Fruit fly (Drosophila melanogaster) whole organism, wandering third instar larva: Measurements from ENCODE around the gene CG3744.

Experiments used
- Abd-B ChIP-seq: fragments of >200 bp; optimal IDR thresholded peaks from 2 replicates; lab custom pipeline; 2017; ENCODE audit warnings: missing biosample characterization, missing genetic modification characterization
- CG32264 ChIP-seq: fragments of 200-800 bp; sonication (Bioruptor generic); optimal IDR thresholded peaks from 2 replicates; lab custom pipeline; 2016; ENCODE audit warnings: missing biosample characterization, missing genetic modification characterization
- CG9705 ChIP-seq: fragments of 200-800 bp; sonication (Bioruptor generic); optimal IDR thresholded peaks from 2 replicates; lab custom pipeline; 2018; ENCODE audit warnings: missing biosample characterization, mild to moderate bottlenecking, missing genetic modification characterization
- CrebA ChIP-seq: fragments of 200-800 bp; sonication (Bioruptor generic); optimal IDR thresholded peaks from 2 replicates; lab custom pipeline; 2016; ENCODE audit warnings: missing biosample characterization, mild to moderate bottlenecking, missing genetic modification characterization, borderline replicate concordance
- Dfd ChIP-seq: fragments of >200 bp; optimal IDR thresholded peaks from 2 replicates; lab custom pipeline; 2017; ENCODE audit warnings: missing biosample characterization, missing genetic modification characterization
- Dif ChIP-seq: fragments of 200-275, 200-300 bp; sonication (Bioruptor generic); optimal IDR thresholded peaks from 2 replicates; lab custom pipeline; 2018; ENCODE audit warnings: missing biosample characterization, missing genetic modification characterization; ENCODE audit not compliant: partially characterized antibody
- GATAd ChIP-seq: sonication (Bioruptor generic); optimal IDR thresholded peaks from 2 replicates; lab custom pipeline; 2016; ENCODE audit warnings: missing biosample characterization, missing genetic modification characterization
- HLH106 ChIP-seq: fragments of 200-800 bp; optimal IDR thresholded peaks from 3 replicates; lab custom pipeline; 2019; ENCODE audit warnings: missing biosample characterization, mild to moderate bottlenecking, missing genetic modification characterization, moderate library complexity
- Hnf4 ChIP-seq: fragments of 200-800 bp; sonication (Bioruptor generic); optimal IDR thresholded peaks from 2 replicates; lab custom pipeline; 2016; ENCODE audit warnings: missing biosample characterization, mild to moderate bottlenecking, missing genetic modification characterization
- Hr78 ChIP-seq: fragments of >200 bp; optimal IDR thresholded peaks from 2 replicates; lab custom pipeline; 2017; ENCODE audit warnings: missing biosample characterization, missing genetic modification characterization
- Hr83 ChIP-seq: fragments of 200-300 bp; sonication (Bioruptor generic); optimal IDR thresholded peaks from 2 replicates; lab custom pipeline; 2016; ENCODE audit warnings: missing biosample characterization, mild to moderate bottlenecking, missing genetic modification characterization, moderate library complexity; ENCODE audit not compliant: poor library complexity, severe bottlenecking
- Jra ChIP-seq: sonication (Bioruptor generic); optimal IDR thresholded peaks from 2 replicates; lab custom pipeline; 2016; ENCODE audit warnings: missing biosample characterization, missing genetic modification characterization
- Mio ChIP-seq: sonication (Bioruptor generic); optimal IDR thresholded peaks from 2 replicates; lab custom pipeline; 2016; ENCODE audit warnings: missing biosample characterization, missing genetic modification characterization
- Myc ChIP-seq: fragments of >200 bp; optimal IDR thresholded peaks from 2 replicates; lab custom pipeline; 2017
- N ChIP-seq: fragments of >200 bp; optimal IDR thresholded peaks from 2 replicates; lab custom pipeline; 2018; ENCODE audit warnings: missing biosample characterization, missing external identifiers, missing genetic modification characterization
- OdsH ChIP-seq: fragments of 200-800 bp; sonication (Bioruptor generic); optimal IDR thresholded peaks from 2 replicates; lab custom pipeline; 2016; ENCODE audit warnings: missing biosample characterization, mild to moderate bottlenecking, missing genetic modification characterization
- Rel ChIP-seq, 2 experiments: fragments of 200-800 bp; sonication (Bioruptor generic) in 1 of 2; optimal IDR thresholded peaks; 2 replicates in 1 of 2; 3 replicates in 1 of 2; lab custom pipeline; 2016 to 2019; ENCODE audit warnings: mild to moderate bottlenecking in 2 of 2, missing biosample characterization in 2 of 2, missing genetic modification characterization in 2 of 2, moderate library complexity in 1 of 2
- Vsx2 ChIP-seq: fragments of 200-300, 225-300 bp; sonication (Bioruptor generic); optimal IDR thresholded peaks from 2 replicates; lab custom pipeline; 2018; ENCODE audit warnings: missing biosample characterization, missing genetic modification characterization; ENCODE audit not compliant: partially characterized antibody
- br ChIP-seq: fragments of 200-800 bp; sonication (Bioruptor generic); optimal IDR thresholded peaks from 2 replicates; lab custom pipeline; 2016; ENCODE audit warnings: missing biosample characterization, missing genetic modification characterization
- brk ChIP-seq: fragments of 200-800 bp; sonication (Bioruptor generic); optimal IDR thresholded peaks from 2 replicates; lab custom pipeline; 2016; ENCODE audit warnings: missing biosample characterization, mild to moderate bottlenecking, missing genetic modification characterization
- dl ChIP-seq, 2 experiments: fragments of 175-275, 200-275 bp in 1 of 2; fragments of 200-275 bp in 1 of 2; sonication (Bioruptor generic); optimal IDR thresholded peaks; lab custom pipeline; 2018; ENCODE audit warnings: mild to moderate bottlenecking in 2 of 2, missing biosample characterization in 2 of 2, missing genetic modification characterization in 2 of 2, moderate library complexity in 2 of 2; ENCODE audit not compliant: partially characterized antibody in 2 of 2, insufficient read depth in 1 of 2
- dmrt93B ChIP-seq: fragments of 200-800 bp; sonication (Bioruptor generic); optimal IDR thresholded peaks from 2 replicates; lab custom pipeline; 2018; ENCODE audit warnings: missing biosample characterization, mild to moderate bottlenecking, missing genetic modification characterization
- dsf ChIP-seq: sonication (Bioruptor generic); optimal IDR thresholded peaks from 2 replicates; lab custom pipeline; 2016; ENCODE audit warnings: missing biosample characterization, missing genetic modification characterization, borderline replicate concordance
- ey ChIP-seq: fragments of 200-800 bp; sonication (Bioruptor generic); optimal IDR thresholded peaks from 2 replicates; lab custom pipeline; 2016; ENCODE audit warnings: missing biosample characterization, missing genetic modification characterization
- foxo ChIP-seq, 2 experiments: fragments of 200-800 bp; sonication (Bioruptor generic); optimal IDR thresholded peaks; 2 replicates in 1 of 2; 3 replicates in 1 of 2; lab custom pipeline; 2016 to 2017; ENCODE audit warnings: missing biosample characterization in 2 of 2, missing genetic modification characterization in 2 of 2
- fru ChIP-seq: fragments of 200-800 bp; sonication (Bioruptor generic); optimal IDR thresholded peaks from 3 replicates; lab custom pipeline; 2016; ENCODE audit warnings: missing biosample characterization, mild to moderate bottlenecking, missing genetic modification characterization
- h ChIP-seq: fragments of 200-800 bp; sonication (Bioruptor generic); optimal IDR thresholded peaks from 3 replicates; lab custom pipeline; 2016; ENCODE audit warnings: missing biosample characterization, mild to moderate bottlenecking, missing genetic modification characterization
- jim ChIP-seq: fragments of 175-275, 200-325 bp; sonication (Bioruptor generic); optimal IDR thresholded peaks from 2 replicates; lab custom pipeline; 2016; ENCODE audit warnings: missing biosample characterization, mild to moderate bottlenecking, missing genetic modification characterization
- lola ChIP-seq: fragments of >200 bp; optimal IDR thresholded peaks from 2 replicates; lab custom pipeline; 2017; ENCODE audit warnings: missing biosample characterization, missing genetic modification characterization
- pan ChIP-seq: fragments of >200 bp; optimal IDR thresholded peaks from 2 replicates; lab custom pipeline; 2017
- psq ChIP-seq: fragments of 200-800 bp; sonication (Bioruptor generic); optimal IDR thresholded peaks from 3 replicates; lab custom pipeline; 2017; ENCODE audit warnings: missing biosample characterization, mild to moderate bottlenecking, missing genetic modification characterization, moderate library complexity
- rgr ChIP-seq: fragments of 200-800 bp; sonication (Bioruptor generic); optimal IDR thresholded peaks from 3 replicates; lab custom pipeline; 2016; ENCODE audit warnings: missing biosample characterization, mild to moderate bottlenecking, missing genetic modification characterization
- sage ChIP-seq: fragments of 200-800 bp; sonication (Bioruptor generic); optimal IDR thresholded peaks from 2 replicates; lab custom pipeline; 2016; ENCODE audit warnings: missing biosample characterization, mild to moderate bottlenecking, missing genetic modification characterization
- sv ChIP-seq: fragments of 200-800 bp; sonication (Bioruptor generic); optimal IDR thresholded peaks from 3 replicates; lab custom pipeline; 2016; ENCODE audit warnings: missing biosample characterization, missing genetic modification characterization
- tai ChIP-seq: sonication (Bioruptor generic); optimal IDR thresholded peaks from 2 replicates; lab custom pipeline; 2016; ENCODE audit warnings: missing biosample characterization, missing genetic modification characterization
- usp ChIP-seq: fragments of >200 bp; optimal IDR thresholded peaks from 2 replicates; lab custom pipeline; 2017; ENCODE audit warnings: missing biosample characterization, missing genetic modification characterization
- woc ChIP-seq: sonication (Bioruptor generic); optimal IDR thresholded peaks from 2 replicates; lab custom pipeline; 2016; ENCODE audit warnings: missing biosample characterization, mild to moderate bottlenecking, missing genetic modification characterization

CG3744 gene

DNA sequence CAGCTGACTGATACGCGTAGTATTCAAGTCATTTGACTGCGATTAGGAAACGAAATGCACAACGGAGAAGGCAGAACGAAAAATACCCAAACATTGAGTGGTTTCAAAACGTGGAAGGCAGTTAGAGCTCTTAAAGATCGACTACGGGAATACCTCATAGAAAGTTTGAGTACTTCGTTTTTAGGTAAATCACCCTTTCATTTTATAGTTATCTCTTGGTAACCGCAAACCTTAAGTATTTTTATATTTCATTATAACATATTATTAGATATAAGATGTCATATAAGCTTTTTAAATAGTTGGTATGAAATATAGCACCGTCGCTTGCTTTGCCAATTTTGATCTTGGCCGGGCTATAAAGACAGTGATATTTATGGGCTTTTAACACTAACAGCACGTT lies 31.3 kb downstream of the CG3744 start:
- TF ChIP-seq sage (no peak), Dif (GFP tag; lab: Kevin White, UChicago) (no peak), Mio (no peak), rgr (GFP tag; lab: Kevin White, UChicago) (no peak), OdsH (no peak), Myc (lab: Kevin White, UChicago) (no peak), GATAd (no peak), Jra (GFP tag; lab: Kevin White, UChicago) (no peak), N (GFP tag; lab: Kevin White, UChicago) (no peak), usp (no peak)

DNA sequence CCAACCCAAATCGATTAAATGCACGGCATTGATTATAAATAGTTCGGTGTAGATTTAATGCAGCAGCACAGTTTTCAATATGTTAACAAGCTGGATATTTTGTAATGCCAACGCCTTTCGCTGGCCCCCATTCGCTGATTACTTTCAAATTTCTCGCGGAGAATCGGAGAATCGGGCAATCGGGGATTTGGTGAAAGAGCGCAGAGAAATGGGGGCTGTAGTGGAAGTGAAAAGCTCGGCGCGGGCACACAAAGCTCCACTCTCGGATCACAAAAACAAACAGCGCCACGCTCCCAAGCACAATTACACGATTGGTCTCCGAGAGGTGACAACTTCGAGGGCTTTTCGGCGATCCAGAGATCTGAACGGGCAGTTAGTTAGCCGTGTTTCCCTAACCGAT lies 34.8 kb downstream of the CG3744 start, which contains the start of gene Esp:
Gene Esp (plus strand): TSS at position 301 of the 400 bp plus-strand sequence.
- TF ChIP-seq ey (GFP tag; lab: Kevin White, UChicago) = no peak
- TF ChIP-seq h (GFP tag; lab: Kevin White, UChicago) = no peak

DNA sequence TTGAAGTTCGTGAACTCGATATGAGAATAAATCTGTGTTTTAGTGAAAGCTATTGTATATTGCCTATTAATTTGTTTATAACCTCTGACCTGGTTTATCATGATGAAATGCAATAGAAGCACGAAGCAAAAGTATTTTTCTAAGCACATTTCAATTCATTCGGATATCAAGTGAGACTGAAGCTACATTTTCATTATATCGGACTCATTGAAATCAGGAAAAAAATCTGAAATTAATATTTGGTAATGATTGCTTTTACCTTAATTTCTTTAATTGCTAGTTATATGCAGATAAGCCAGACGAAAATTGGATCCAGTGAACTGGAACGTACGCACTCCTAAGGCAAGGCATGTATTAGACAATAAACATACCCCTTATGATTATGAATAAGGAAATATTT lies 35.4 kb downstream of the CG3744 start, which contains the start of gene CG33658:
Gene CG33658 (minus strand): TSS at position 101 of the 400 bp plus-strand sequence.
- TF ChIP-seq dsf (GFP tag; lab: Kevin White, UChicago) = no peak
- TF ChIP-seq jim (GFP tag; lab: Kevin White, UChicago) = no peak
- TF ChIP-seq brk (GFP tag; lab: Kevin White, UChicago) = no peak
- TF ChIP-seq GATAd = no peak
- no peak for TF ChIP-seq psq
- no peak for TF ChIP-seq Jra (GFP tag; lab: Kevin White, UChicago)
- TF ChIP-seq fru = no peak
- no peak for TF ChIP-seq Vsx2 (GFP tag; lab: Kevin White, UChicago)
- TF ChIP-seq, all 38 proteins: peak for 0

DNA sequence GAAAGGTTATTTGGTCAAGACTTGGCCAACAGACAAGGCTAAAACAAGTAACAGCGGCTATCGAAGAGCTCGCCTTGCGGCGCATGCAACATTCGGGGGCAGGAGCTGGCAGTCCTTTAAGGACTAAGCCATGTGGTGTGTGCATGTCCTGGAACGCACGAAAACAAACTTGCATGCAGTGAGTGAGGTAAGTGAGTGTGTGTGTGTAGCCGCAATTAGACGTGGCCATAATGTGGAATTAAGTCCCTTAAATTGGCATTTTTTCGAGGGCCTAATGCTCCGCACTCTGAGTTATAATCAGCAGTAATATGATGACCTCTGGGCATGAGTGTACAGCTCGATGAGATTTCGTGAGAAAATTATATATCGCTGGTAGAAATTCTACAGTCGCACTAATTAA lies 42.8 kb downstream of the CG3744 start, which contains the start of gene sosie:
Gene sosie (plus strand): TSS at position 301 of the 400 bp plus-strand sequence.
- TF ChIP-seq sage (no peak), GATAd (no peak), fru (no peak), dl (GFP tag; optimal IDR thresholded peaks at IDR 0.05; lab: Kevin White, UChicago; ENCODE audit: insufficient read depth in 1 of 2, partially characterized antibody in 2 of 2) (no peak), pan (lab: Kevin White, UChicago) (no peak), br (GFP tag; lab: Kevin White, UChicago) (no peak), tai (GFP tag; lab: Kevin White, UChicago) (no peak), Hnf4 (GFP tag; lab: Kevin White, UChicago) (no peak), OdsH (no peak), Hr78 (GFP tag; lab: Kevin White, UChicago) (no peak), lola (GFP tag; lab: Kevin White, UChicago) (no peak), Vsx2 (GFP tag; lab: Kevin White, UChicago) (no peak), Abd-B (GFP tag; lab: Kevin White, UChicago) (no peak), HLH106 (tag; lab: Kevin White, UChicago) (no peak), woc (GFP tag; lab: Kevin White, UChicago) (no peak)
- TF ChIP-seq, all 38 proteins: peak for 0

DNA sequence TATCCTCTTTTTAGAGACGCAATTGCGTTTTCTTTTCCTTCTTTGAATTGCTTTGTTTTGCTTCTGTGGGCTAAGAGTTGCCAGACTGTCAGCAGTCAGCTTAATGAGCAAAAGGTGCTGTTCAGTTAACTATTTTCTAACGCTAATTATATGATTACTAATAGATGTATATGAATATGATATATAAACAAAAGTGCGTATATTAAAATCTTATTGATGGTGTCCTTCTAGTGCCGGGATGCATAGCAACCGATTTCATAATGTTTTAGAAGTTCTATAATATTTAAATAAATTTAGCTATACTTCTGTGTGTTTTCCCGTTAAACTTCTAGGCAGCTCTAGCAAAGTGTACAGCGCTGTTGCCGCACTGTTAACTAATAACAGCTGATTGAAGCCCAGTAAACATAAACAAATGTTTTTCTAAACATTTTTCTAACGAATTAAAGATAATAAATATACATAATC lies 46.5 kb downstream of the CG3744 start, which contains the start of the genes Kaz and CG43273:
Gene Kaz (minus strand): TSS at position 73 of the 465 bp plus-strand sequence.
Gene CG43273 (plus strand): TSS at position 415 of the 465 bp plus-strand sequence.
- TF ChIP-seq br (GFP tag; lab: Kevin White, UChicago) (no peak), foxo (GFP tag; optimal IDR thresholded peaks at IDR 0.05; lab: Kevin White, UChicago) (peak in 1 of 2 experiments; percentile 68), Rel (GFP tag; optimal IDR thresholded peaks at IDR 0.05; lab: Kevin White, UChicago) (no peak), Rel (tag; optimal IDR thresholded peaks at IDR 0.05; lab: Kevin White, UChicago) (no peak), psq (peak; percentile 75), HLH106 (tag; lab: Kevin White, UChicago) (peak; percentile 81), Mio (no peak), CrebA (GFP tag; lab: Kevin White, UChicago) (no peak), ey (GFP tag; lab: Kevin White, UChicago) (peak; percentile 42), Dif (GFP tag; lab: Kevin White, UChicago) (no peak), CG32264 (GFP tag; lab: Kevin White, UChicago) (no peak), brk (GFP tag; lab: Kevin White, UChicago) (no peak), h (GFP tag; lab: Kevin White, UChicago) (no peak), dsf (GFP tag; lab: Kevin White, UChicago) (no peak), sv (GFP tag; lab: Kevin White, UChicago) (peak; percentile 15), dmrt93B (GFP tag; lab: Kevin White, UChicago) (no peak), woc (GFP tag; lab: Kevin White, UChicago) (peak; percentile 78), Hnf4 (GFP tag; lab: Kevin White, UChicago) (no peak), tai (GFP tag; lab: Kevin White, UChicago) (no peak), pan (lab: Kevin White, UChicago) (no peak), dl (GFP tag; optimal IDR thresholded peaks at IDR 0.05; lab: Kevin White, UChicago; ENCODE audit: insufficient read depth in 1 of 2, partially characterized antibody in 2 of 2) (no peak), Vsx2 (GFP tag; lab: Kevin White, UChicago) (no peak), N (GFP tag; lab: Kevin White, UChicago) (no peak), Hr83 (GFP tag; lab: Kevin White, UChicago) (no peak), Dfd (GFP tag; lab: Kevin White, UChicago) (no peak), lola (GFP tag; lab: Kevin White, UChicago) (no peak), usp (no peak), sage (peak; percentile 68), Abd-B (GFP tag; lab: Kevin White, UChicago) (no peak), OdsH (peak; percentile 49), Hr78 (GFP tag; lab: Kevin White, UChicago) (no peak), CG9705 (peak; percentile 64), Myc (lab: Kevin White, UChicago) (peak; percentile 99), jim (GFP tag; lab: Kevin White, UChicago) (no peak)
